Fruit fly (Drosophila melanogaster) whole organism, embryonic: ENCODE results near the gene CG8563.
A peak's percentile ranks its signal among the peaks of the same experiment; 100 is the strongest.

Experiments
- B-H1 ChIP-seq: fragments of 200-800 bp; sonication (Bioruptor generic); IDR thresholded peaks from 3 replicates; pipeline ENCODE4 v1.3.6; 2022; ENCODE audit warnings: missing biosample characterization, missing genetic modification characterization
- Dek ChIP-seq: fragments of 200-800 bp; sonication (Bioruptor generic); optimal IDR thresholded peaks from 3 replicates; lab custom pipeline; 2019; ENCODE audit warnings: missing biosample characterization, mild to moderate bottlenecking, missing genetic modification characterization, moderate library complexity
- E2f2 ChIP-seq: fragments of 200-800 bp; sonication (Bioruptor generic); IDR thresholded peaks from 2 replicates; pipeline ENCODE4 v1.3.6; 2022; ENCODE audit warnings: missing biosample characterization, missing genetic modification characterization
- toy ChIP-seq: fragments of 200-800 bp; sonication (Bioruptor generic); IDR thresholded peaks from 2 replicates; pipeline ENCODE4 v1.3.6; 2022; ENCODE audit warnings: missing biosample characterization, missing genetic modification characterization
- usp ChIP-seq: fragments of >200 bp; optimal IDR thresholded peaks from 2 replicates; lab custom pipeline; 2017; ENCODE audit warnings: missing biosample characterization, missing genetic modification characterization
- vvl ChIP-seq: fragments of 200-800 bp; sonication (Bioruptor generic); IDR thresholded peaks from 2 replicates; pipeline ENCODE4 v1.3.6; 2022; ENCODE audit warnings: missing biosample characterization, missing genetic modification characterization

DNA sequence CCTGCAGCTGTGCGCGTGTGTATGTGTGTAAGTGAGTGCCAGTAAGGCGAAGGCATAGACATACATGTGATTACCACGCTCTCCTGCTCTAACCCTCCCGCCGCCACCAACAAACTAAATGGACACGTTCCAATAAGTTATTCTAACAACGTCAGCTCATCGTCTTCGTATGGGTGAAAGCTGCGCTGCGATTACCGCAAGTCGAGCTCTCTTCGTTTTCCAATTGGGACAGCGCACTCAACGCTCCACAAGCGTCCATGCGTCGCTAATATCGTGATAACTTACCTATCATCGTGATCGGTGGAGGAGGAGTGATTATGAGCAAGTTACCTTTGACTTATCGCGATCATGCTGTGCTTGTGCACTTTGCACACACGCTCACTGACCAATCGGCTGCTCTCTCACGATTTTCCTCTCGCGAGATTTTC, 29.4 kb upstream of the CG8563 start:
- TF ChIP-seq B-H1 (GFP tag; lab: Robert Waterston, UW): no peak
- peak; percentile 64; the same call in 1 of the 2 replicates for TF ChIP-seq vvl (GFP tag; lab: Robert Waterston, UW)
- no peak for TF ChIP-seq Dek
- no peak for TF ChIP-seq E2f2
- TF ChIP-seq toy: no peak
- no peak for TF ChIP-seq usp
